2 worm cellular contexts compared by ENCODE assay signal in genomic region chrV:14698005-14698404, ce11.
TF ChIP-seq lines count a peak whose summit lies in the region.

No protein-coding gene starts in this region.

TF ChIP-seq in whole organism, mixed stage, embryonic, 35 proteins besides CTCF, POLR2A, EP300 and RAD21:
- peak; percentile 17 for TF ChIP-seq lsy-2 (tag; optimal IDR thresholded peaks at IDR 0.05; lab: Kevin White, UChicago)
- TF ChIP-seq nhr-76 (tag; optimal IDR thresholded peaks at IDR 0.05; lab: Kevin White, UChicago) = no peak
TF ChIP-seq in whole organism, mixed stage, embryonic: peak in this region for 1.

TF ChIP-seq in whole organism, young adult, 124 proteins besides CTCF, POLR2A, EP300 and RAD21:
- TF ChIP-seq T07F8.4 (tag; optimal IDR thresholded peaks at IDR 0.05; lab: Kevin White, UChicago) = no peak
- TF ChIP-seq mxl-1 (tag; optimal IDR thresholded peaks at IDR 0.05; lab: Kevin White, UChicago) = no peak
- TF ChIP-seq nhr-90 (tag; optimal IDR thresholded peaks at IDR 0.05; lab: Kevin White, UChicago) = no peak
- peak; percentile 40; the same call in 1 of the 2 replicates for TF ChIP-seq F33H1.4 (GFP tag; IDR thresholded peaks at IDR 0.05; lab: Robert Waterston, UW)
- TF ChIP-seq lsl-1 (GFP tag; optimal IDR thresholded peaks at IDR 0.05; lab: Kevin White, UChicago) = peak; percentile 91
- TF ChIP-seq lsy-27 (tag; optimal IDR thresholded peaks at IDR 0.05; lab: Kevin White, UChicago; ENCODE audit: borderline replicate concordance, insufficient read depth) = no peak
- TF ChIP-seq madf-6 (GFP tag; IDR thresholded peaks at IDR 0.05; lab: Robert Waterston, UW) = peak; percentile 48; the same call in 1 of the 2 replicates
- TF ChIP-seq B0035.1 (tag; optimal IDR thresholded peaks at IDR 0.05; lab: Kevin White, UChicago) = no peak
- no peak for TF ChIP-seq pbrm-1 (GFP tag; IDR thresholded peaks at IDR 0.05; lab: Robert Waterston, UW)
- no peak for TF ChIP-seq nfyb-1 (GFP tag; IDR thresholded peaks at IDR 0.05; lab: Robert Waterston, UW)
- TF ChIP-seq athp-1 (tag; optimal IDR thresholded peaks at IDR 0.05; lab: Kevin White, UChicago) = no peak
- TF ChIP-seq efl-1 (GFP tag; optimal IDR thresholded peaks at IDR 0.05; lab: Kevin White, UChicago) = peak; percentile 9
- no peak for TF ChIP-seq F57A8.1 (GFP tag; optimal IDR thresholded peaks at IDR 0.05; lab: Kevin White, UChicago)
- peak; percentile 19 for TF ChIP-seq snpc-1.1 (tag; optimal IDR thresholded peaks at IDR 0.05; lab: Kevin White, UChicago; ENCODE audit: insufficient read depth)
- no peak for TF ChIP-seq ceh-79 (tag; optimal IDR thresholded peaks at IDR 0.05; lab: Kevin White, UChicago)
- no peak for TF ChIP-seq hlh-26 (GFP tag; conservative IDR thresholded peaks at IDR 0.05; lab: Robert Waterston, UW)
